Fruit fly (Drosophila melanogaster) whole organism, prepupa: Measurements from ENCODE around the gene Sil1.

ENCODE experiments used
- CG10631 ChIP-seq: fragments of 200-800 bp; sonication (Bioruptor generic); optimal IDR thresholded peaks from 2 replicates; lab custom pipeline; 2016; ENCODE audit warnings: missing biosample characterization, missing genetic modification characterization
- acj6 ChIP-seq: fragments of 200-800 bp; sonication (Bioruptor generic); optimal IDR thresholded peaks from 3 replicates; lab custom pipeline; 2016; ENCODE audit warnings: missing biosample characterization, missing genetic modification characterization

DNA sequence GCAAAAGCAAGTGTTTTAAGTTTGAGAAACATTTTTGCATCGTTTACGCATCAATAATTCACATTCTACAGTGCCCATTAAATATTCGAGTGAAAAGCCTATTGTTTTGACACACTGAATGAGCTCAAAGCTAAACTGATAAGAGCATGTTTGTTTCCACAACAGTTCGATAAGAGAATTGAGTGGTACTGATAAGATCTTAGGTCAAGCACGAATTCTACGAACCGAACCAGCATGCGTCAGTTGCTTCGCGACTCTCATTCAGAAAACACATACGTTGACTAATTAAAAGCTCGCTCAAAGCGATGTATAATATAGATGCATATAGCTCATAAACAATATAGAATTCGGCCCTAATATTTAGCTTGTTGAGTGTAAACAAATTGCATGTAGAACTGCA lies 26.1 kb downstream of the Sil1 start:
- TF ChIP-seq acj6 (GFP tag; lab: Kevin White, UChicago) (no peak), CG10631 (GFP tag; lab: Kevin White, UChicago) (no peak)
